Fruit fly (Drosophila melanogaster): ENCODE results near the gene CG7556.

- TF ChIP-seq ovo (GFP tag; optimal IDR thresholded peaks at IDR 0.05) (no peak), toe (GFP tag; optimal IDR thresholded peaks at IDR 0.05) (no peak), tj (GFP tag; optimal IDR thresholded peaks at IDR 0.05) (no peak)
Observed at dm6 chrX:19171926-19172325, 7.7 kb downstream of the CG7556 start.

Measured in whole organism, adult.